Worm (Caenorhabditis elegans) whole organism, L2 larva: ENCODE measurements around the gene twk-11.

Experiments
- mab-5 ChIP-seq: fragments of 150-350 bp; optimal IDR thresholded peaks from 2 replicates; lab custom pipeline; 2014; ENCODE audit warnings: missing biosample characterization, missing genetic modification characterization
- mdl-1 ChIP-seq, 2 experiments: fragments of 150-350 bp in 1 of 2; sonication (generic microtip) in 1 of 2; optimal IDR thresholded peaks; 2 replicates each; lab custom pipeline; 2017; ENCODE audit warnings: missing biosample characterization in 2 of 2, missing genetic modification characterization in 2 of 2
- nhr-11 ChIP-seq: fragments of 150-350 bp; optimal IDR thresholded peaks from 2 replicates; lab custom pipeline; 2014; ENCODE audit warnings: missing biosample characterization, missing genetic modification characterization
- sma-9 ChIP-seq, 2 experiments: fragments of 150-350 bp in 1 of 2; sonication (generic microtip) in 1 of 2; optimal IDR thresholded peaks; 2 replicates each; lab custom pipeline; 2014 to 2016; ENCODE audit warnings: missing genetic modification characterization in 2 of 2, mild to moderate bottlenecking in 1 of 2, missing biosample characterization in 1 of 2, missing compliant biosample characterization in 1 of 2, missing genetic modification reagents in 1 of 2, moderate library complexity in 1 of 2
- snpc-4 ChIP-seq: fragments of 150-350 bp; optimal IDR thresholded peaks from 2 replicates; lab custom pipeline; 2014; ENCODE audit warnings: missing biosample characterization, missing genetic modification characterization
- unc-62 ChIP-seq: fragments of 150-350 bp; optimal IDR thresholded peaks from 2 replicates; lab custom pipeline; 2014; ENCODE audit warnings: missing biosample characterization, missing genetic modification reagents, missing genetic modification characterization

ce11 chrV:6985943-6986342 is 50.4 kb downstream of the twk-11 start, which contains the start of gene nhr-163:
- no peak for TF ChIP-seq nhr-11 (tag; lab: Kevin White, UChicago)
- no peak for TF ChIP-seq mdl-1 (tag; optimal IDR thresholded peaks at IDR 0.05; lab: Kevin White, UChicago)
- no peak for TF ChIP-seq mab-5 (tag; lab: Kevin White, UChicago)
- no peak for TF ChIP-seq snpc-4 (tag; lab: Kevin White, UChicago)
- no peak for TF ChIP-seq unc-62 (GFP tag; lab: Kevin White, UChicago)
- TF ChIP-seq sma-9 (GFP tag; optimal IDR thresholded peaks at IDR 0.05; lab: Kevin White, UChicago), result no peak
- no peak for TF ChIP-seq sma-9 (tag; optimal IDR thresholded peaks at IDR 0.05; lab: Kevin White, UChicago)
